Fruit fly (Drosophila melanogaster): ENCODE data around the gene CG14109.
A peak's percentile ranks its signal among the peaks of the same experiment; 100 is the strongest.

CG14109 gene

DNA sequence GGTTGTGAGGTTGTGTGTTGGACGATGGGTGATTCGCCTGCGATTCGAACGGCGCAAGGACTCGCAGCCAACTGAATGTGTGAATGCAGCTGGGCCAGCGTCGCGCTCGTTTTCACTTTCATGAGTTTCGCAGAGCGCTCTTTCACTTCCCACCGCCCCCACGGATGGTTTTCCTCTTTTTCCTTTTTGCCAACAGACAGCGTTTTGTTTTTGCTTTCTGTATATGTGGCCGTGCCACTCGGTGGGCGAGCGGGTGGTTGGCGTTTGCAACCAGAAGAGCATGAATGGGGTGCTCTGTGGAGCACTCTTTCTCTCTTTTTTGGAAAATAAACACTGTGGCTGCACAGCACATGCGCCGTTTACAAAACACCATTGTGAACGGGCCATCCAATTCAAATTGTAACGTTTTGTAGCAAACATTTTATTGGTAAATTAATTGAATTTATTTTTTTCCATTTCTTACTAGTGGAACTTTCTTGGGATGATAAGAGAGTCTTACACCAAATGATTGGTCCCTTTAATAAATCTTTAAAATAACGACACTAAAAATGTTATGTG lies 5.5 kb upstream of the CG14109 start, which contains the start of gene CG10713 (continued):
- peak; percentile 74 for TF ChIP-seq Drgx (GFP tag; IDR thresholded peaks at IDR 0.05)
- no peak for TF ChIP-seq NfI (GFP tag; optimal IDR thresholded peaks at IDR 0.05)
- no peak for TF ChIP-seq CG2199 (GFP tag; IDR thresholded peaks at IDR 0.05)
- TF ChIP-seq jing (GFP tag; optimal IDR thresholded peaks at IDR 0.05) = no peak
- TF ChIP-seq yki (optimal IDR thresholded peaks at IDR 0.05) = no peak
- no peak for TF ChIP-seq fd102C (GFP tag; optimal IDR thresholded peaks at IDR 0.05)
- no peak for TF ChIP-seq CG33213 (GFP tag; optimal IDR thresholded peaks at IDR 0.05)
- no peak for TF ChIP-seq Neu2 (GFP tag; optimal IDR thresholded peaks at IDR 0.05; ENCODE audit: borderline replicate concordance)
- TF ChIP-seq CG4854 (GFP tag; optimal IDR thresholded peaks at IDR 0.05) = no peak
- no peak for TF ChIP-seq CG15514 (GFP tag; optimal IDR thresholded peaks at IDR 0.05)
- no peak for TF ChIP-seq cwo (GFP tag; optimal IDR thresholded peaks at IDR 0.05)
- no peak for TF ChIP-seq tap (tag; optimal IDR thresholded peaks at IDR 0.05)
- no peak for TF ChIP-seq CG18599 (GFP tag; optimal IDR thresholded peaks at IDR 0.05)
- TF ChIP-seq CG7839 (tag; optimal IDR thresholded peaks at IDR 0.05) = no peak
- TF ChIP-seq CG8944 (GFP tag; optimal IDR thresholded peaks at IDR 0.05) = no peak
- peak; percentile 76 for TF ChIP-seq Myb (GFP tag; optimal IDR thresholded peaks at IDR 0.05)
- TF ChIP-seq mld (GFP tag; IDR thresholded peaks at IDR 0.05; ENCODE audit: partially characterized antibody) = 0 out of 3 replicates have a peak, but pooled peaks have one; percentile 50
- no peak for TF ChIP-seq nerfin-1 (tag; optimal IDR thresholded peaks at IDR 0.05)
- TF ChIP-seq E2f1 (GFP tag; IDR thresholded peaks at IDR 0.05) = no peak
- no peak for TF ChIP-seq Elba2 (GFP tag; optimal IDR thresholded peaks at IDR 0.05)
- TF ChIP-seq BtbVII (GFP tag; optimal IDR thresholded peaks at IDR 0.05) = no peak
- TF ChIP-seq Nf-YA (GFP tag; IDR thresholded peaks at IDR 0.05) = no peak
- no peak for TF ChIP-seq Mrtf (GFP tag; IDR thresholded peaks at IDR 0.05)
- no peak for TF ChIP-seq hkb (optimal IDR thresholded peaks at IDR 0.05)
- no peak for TF ChIP-seq hkb (GFP tag; IDR thresholded peaks at IDR 0.05)
- TF ChIP-seq CG10321 (GFP tag; IDR thresholded peaks at IDR 0.05) = no peak

- TF ChIP-seq CG7928 (GFP tag; optimal IDR thresholded peaks at IDR 0.05) = no peak
- no peak for TF ChIP-seq tap (tag; optimal IDR thresholded peaks at IDR 0.05)
- no peak for TF ChIP-seq Mes4 (GFP tag; optimal IDR thresholded peaks at IDR 0.05)
- no peak for TF ChIP-seq CG7963 (GFP tag; IDR thresholded peaks at IDR 0.05; ENCODE audit: partially characterized antibody)
- no peak for TF ChIP-seq CG9609 (GFP tag; optimal IDR thresholded peaks at IDR 0.05)
- no peak for TF ChIP-seq gt (GFP tag; IDR thresholded peaks at IDR 0.05)
- TF ChIP-seq NfI (GFP tag; optimal IDR thresholded peaks at IDR 0.05) = no peak
- TF ChIP-seq CG31388 (GFP tag; optimal IDR thresholded peaks at IDR 0.05) = no peak
- TF ChIP-seq CG2129 (GFP tag; IDR thresholded peaks at IDR 0.05; ENCODE audit: partially characterized antibody) = no peak
- TF ChIP-seq sens-2 (GFP tag; IDR thresholded peaks at IDR 0.05) = no peak
- TF ChIP-seq CG3838 (GFP tag; optimal IDR thresholded peaks at IDR 0.05) = no peak
- no peak for TF ChIP-seq CG6813 (GFP tag; optimal IDR thresholded peaks at IDR 0.05)
- no peak for TF ChIP-seq Xbp1 (GFP tag; optimal IDR thresholded peaks at IDR 0.05)
- no peak for TF ChIP-seq CG2678 (tag; optimal IDR thresholded peaks at IDR 0.05)
- TF ChIP-seq CG3847 (GFP tag; IDR thresholded peaks at IDR 0.05) = no peak
- no peak for TF ChIP-seq CG9727 (GFP tag; optimal IDR thresholded peaks at IDR 0.05)
- TF ChIP-seq Hmr (GFP tag; optimal IDR thresholded peaks at IDR 0.05) = no peak
Observed at dm6 chr3L:13437036-13437435, 3.7 kb upstream of the CG14109 start, which contains the start of gene CG10154. Gene CG10154 (minus strand): TSS chr3L:13437136.
